Worm (Caenorhabditis elegans): Measurements from ENCODE around the gene asp-19.

asp-19 gene

DNA sequence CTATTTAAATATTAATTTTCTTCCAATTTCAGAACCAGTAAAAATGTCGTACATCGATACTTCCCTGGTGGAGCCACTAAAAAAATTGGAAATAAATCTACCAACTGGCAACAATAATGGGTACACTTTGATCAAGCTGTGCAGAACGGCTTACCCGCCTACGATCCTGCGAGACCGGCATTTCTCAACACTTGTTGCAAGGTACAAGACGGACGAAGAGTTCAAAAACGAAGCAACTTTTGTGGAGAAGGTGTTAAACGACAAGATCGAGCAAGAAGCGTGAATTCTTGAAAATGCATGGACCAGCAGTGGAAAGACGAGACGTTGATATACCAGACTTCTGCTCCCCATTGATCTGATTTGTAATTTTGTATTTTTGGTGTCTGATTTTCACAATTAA, 17.8 kb downstream of the asp-19 start:
- TF ChIP-seq mdl-1 (tag; optimal IDR thresholded peaks at IDR 0.05) (no peak), nhr-25 (tag; optimal IDR thresholded peaks at IDR 0.05) (no peak), sem-4 (tag; optimal IDR thresholded peaks at IDR 0.05) (no peak), aly-2 (tag; optimal IDR thresholded peaks at IDR 0.05) (no peak), gmeb-1 (tag; optimal IDR thresholded peaks at IDR 0.05) (no peak), lin-13 (GFP tag; optimal IDR thresholded peaks at IDR 0.05) (no peak), nhr-11 (tag; optimal IDR thresholded peaks at IDR 0.05) (no peak), ztf-4 (tag; optimal IDR thresholded peaks at IDR 0.05) (no peak), nhr-237 (tag; optimal IDR thresholded peaks at IDR 0.05) (no peak), fos-1 (tag; optimal IDR thresholded peaks at IDR 0.05) (no peak), nhr-10 (tag; optimal IDR thresholded peaks at IDR 0.05) (no peak), peb-1 (tag; optimal IDR thresholded peaks at IDR 0.05) (no peak), elt-3 (tag; optimal IDR thresholded peaks at IDR 0.05) (no peak), zag-1 (tag; optimal IDR thresholded peaks at IDR 0.05) (no peak), alr-1 (tag; optimal IDR thresholded peaks at IDR 0.05) (no peak)

DNA sequence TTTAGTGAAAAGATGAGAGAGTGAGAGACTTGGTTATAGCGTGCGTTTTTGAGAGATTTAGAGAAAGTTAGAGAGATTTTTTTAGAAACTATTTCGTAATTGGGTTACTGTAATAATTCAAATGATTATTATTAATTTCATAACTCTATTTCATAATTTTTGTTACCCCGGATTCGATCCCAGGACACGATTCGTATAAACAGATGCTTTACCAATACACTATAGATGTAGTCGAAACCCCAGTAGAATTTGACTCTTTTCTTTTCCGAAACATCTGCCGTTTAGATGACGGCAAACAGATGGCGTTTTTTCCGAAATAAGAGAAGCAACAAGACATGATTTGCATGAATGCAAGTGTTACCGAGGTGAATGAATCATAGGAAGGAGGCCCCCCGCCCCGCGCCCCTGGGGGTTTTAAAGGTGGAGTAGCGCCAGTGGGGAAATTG, 19.1 kb downstream of the asp-19 start:
- TF ChIP-seq unc-55 (GFP tag; optimal IDR thresholded peaks at IDR 0.05) = peak; percentile 68
- TF ChIP-seq sem-4 (tag; optimal IDR thresholded peaks at IDR 0.05) = peak; percentile 88
- peak; percentile 33 for TF ChIP-seq lin-13 (GFP tag; optimal IDR thresholded peaks at IDR 0.05)
- no peak for TF ChIP-seq nhr-12 (tag; optimal IDR thresholded peaks at IDR 0.05)
- TF ChIP-seq egl-27 (tag; optimal IDR thresholded peaks at IDR 0.05) = no peak
- no peak for TF ChIP-seq snpc-4 (tag; optimal IDR thresholded peaks at IDR 0.05)
- peak in 1 of 2 experiments; percentile 64 for TF ChIP-seq lsy-2 (tag; optimal IDR thresholded peaks at IDR 0.05)
- peak; percentile 28 for TF ChIP-seq C34F6.9 (tag; optimal IDR thresholded peaks at IDR 0.05)
- no peak for TF ChIP-seq crh-2 (tag; optimal IDR thresholded peaks at IDR 0.05)
- no peak for TF ChIP-seq lin-11 (tag; optimal IDR thresholded peaks at IDR 0.05)

DNA sequence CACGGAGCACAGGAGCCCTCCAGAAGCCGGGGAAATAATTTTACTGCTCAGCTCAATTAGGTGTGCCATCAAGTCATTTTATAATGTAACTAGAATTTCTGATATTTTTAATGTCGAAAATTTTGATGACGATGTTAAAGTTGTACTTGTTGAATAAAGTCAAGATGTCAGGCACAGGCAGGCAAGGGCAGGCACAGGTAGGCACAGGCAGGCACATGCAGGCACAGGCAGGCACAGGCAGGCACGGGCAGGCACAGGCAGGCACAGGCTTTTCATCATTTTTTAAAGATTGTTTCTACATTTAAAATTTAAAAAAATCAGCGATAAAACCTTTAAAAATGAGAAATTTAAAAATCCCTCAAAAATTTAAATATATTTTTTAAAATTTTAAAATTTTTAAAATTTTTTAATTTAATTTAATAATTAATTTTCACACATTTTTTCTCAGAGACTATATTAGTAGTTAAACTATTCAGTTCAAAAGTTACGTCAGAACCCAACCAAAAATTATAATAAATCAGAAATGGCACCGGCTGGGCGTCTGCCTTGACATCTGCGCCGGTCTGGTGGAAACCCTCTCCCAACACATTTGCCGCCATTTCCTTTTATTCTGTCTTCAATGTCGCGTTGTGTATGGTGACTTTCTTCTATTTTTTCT, 19.8 kb downstream of the asp-19 start, which contains the start of gene Y17D7C.6:
Gene Y17D7C.6 (plus strand): TSS at position 608 of the 658 bp plus-strand sequence.
- no peak for TF ChIP-seq skn-1 (tag; optimal IDR thresholded peaks at IDR 0.05)
- TF ChIP-seq unc-62 (GFP tag; optimal IDR thresholded peaks at IDR 0.05) = no peak
- TF ChIP-seq nhr-6 (tag; optimal IDR thresholded peaks at IDR 0.05) = no peak
- TF ChIP-seq ZK546.5 (tag; optimal IDR thresholded peaks at IDR 0.05) = no peak
- TF ChIP-seq egl-27 (tag; optimal IDR thresholded peaks at IDR 0.05) = no peak
- no peak for TF ChIP-seq ama-1 (optimal IDR thresholded peaks at IDR 0.05)

DNA sequence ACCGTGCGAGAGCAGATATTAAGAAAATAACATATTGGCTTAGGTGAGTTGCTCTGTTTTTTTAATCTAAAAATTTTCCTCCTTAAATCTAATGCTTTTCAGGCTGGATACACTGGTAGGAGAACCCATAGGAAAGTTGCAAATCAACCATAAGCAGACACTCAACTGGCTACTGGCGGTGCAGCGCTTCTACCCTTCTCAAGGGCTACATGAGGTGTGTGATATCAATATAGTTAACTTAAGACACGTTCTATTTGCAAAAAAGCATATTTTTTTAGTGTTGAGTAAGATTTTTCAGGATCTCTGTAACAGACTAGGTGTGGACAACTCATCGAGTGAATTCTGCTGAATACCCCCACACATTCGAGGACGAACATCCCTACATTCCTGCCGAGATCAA, 21.2 kb downstream of the asp-19 start:
- TF ChIP-seq nhr-6 (tag; optimal IDR thresholded peaks at IDR 0.05) (no peak), gmeb-1 (tag; optimal IDR thresholded peaks at IDR 0.05) (no peak), ztf-11 (tag; optimal IDR thresholded peaks at IDR 0.05) (no peak), ztf-4 (tag; optimal IDR thresholded peaks at IDR 0.05) (no peak), sma-9 (GFP tag; optimal IDR thresholded peaks at IDR 0.05) (no peak), sma-9 (tag; optimal IDR thresholded peaks at IDR 0.05) (no peak), R02D3.7 (tag; optimal IDR thresholded peaks at IDR 0.05) (no peak), nhr-77 (tag; optimal IDR thresholded peaks at IDR 0.05) (no peak), elt-1 (tag; optimal IDR thresholded peaks at IDR 0.05) (no peak)

ce11 chrV:18706063-18706620, 23.0 kb downstream of the asp-19 start, which contains the start of gene Y17D7C.1:
Y17D7C.1 (plus strand) TSS chrV:18706570.
- no peak for TF ChIP-seq gmeb-1 (tag; optimal IDR thresholded peaks at IDR 0.05)
- TF ChIP-seq ztf-1 (GFP tag; conservative IDR thresholded peaks at IDR 0.05) = no peak
- TF ChIP-seq ZK546.5 (tag; optimal IDR thresholded peaks at IDR 0.05) = no peak
- TF ChIP-seq nhr-6 (tag; optimal IDR thresholded peaks at IDR 0.05) = no peak
- no peak for TF ChIP-seq Y55F3AM.14 (GFP tag; optimal IDR thresholded peaks at IDR 0.05)
- TF ChIP-seq mbf-1 (tag; optimal IDR thresholded peaks at IDR 0.05) = no peak
- TF ChIP-seq sem-4 (tag; optimal IDR thresholded peaks at IDR 0.05) = no peak
- TF ChIP-seq elt-1 (tag; optimal IDR thresholded peaks at IDR 0.05) = no peak
- TF ChIP-seq unc-62 (GFP tag; optimal IDR thresholded peaks at IDR 0.05) = no peak
- TF ChIP-seq ztf-11 (tag; optimal IDR thresholded peaks at IDR 0.05) = no peak
- TF ChIP-seq lin-39 (tag; optimal IDR thresholded peaks at IDR 0.05) = no peak
- no peak for TF ChIP-seq ama-1 (optimal IDR thresholded peaks at IDR 0.05)
- no peak for TF ChIP-seq F13H6.1 (tag; optimal IDR thresholded peaks at IDR 0.05)
- no peak for TF ChIP-seq snpc-4 (tag; optimal IDR thresholded peaks at IDR 0.05)
- no peak for TF ChIP-seq alr-1 (tag; optimal IDR thresholded peaks at IDR 0.05)
- no peak for TF ChIP-seq nhr-129 (tag; optimal IDR thresholded peaks at IDR 0.05)
- no peak for TF ChIP-seq ceh-82 (tag; optimal IDR thresholded peaks at IDR 0.05)
- TF ChIP-seq crh-2 (tag; optimal IDR thresholded peaks at IDR 0.05) = no peak
- TF ChIP-seq mab-5 (tag; optimal IDR thresholded peaks at IDR 0.05) = no peak
